Worm (Caenorhabditis elegans) whole organism, midembryonic: ENCODE data around the gene T22B2.5.

Experiments
- T22C8.4 ChIP-seq: fragments of 200-800 bp; sonication (Bioruptor generic); IDR thresholded peaks from 2 replicates; pipeline ENCODE4 v1.3.6; 2022; ENCODE audit warnings: missing genetic modification characterization, missing compliant biosample characterization
- cog-1 ChIP-seq: sonication (generic microtip); optimal IDR thresholded peaks from 2 replicates; lab custom pipeline; 2016; ENCODE audit warnings: missing genetic modification characterization, missing compliant biosample characterization
- flt-1 ChIP-seq: fragments of 200-800 bp; sonication (Bioruptor generic); IDR thresholded peaks from 2 replicates; pipeline ENCODE4 v1.3.6; 2022; ENCODE audit warnings: missing genetic modification characterization, missing compliant biosample characterization
- klf-2 ChIP-seq: fragments of 200-800 bp; sonication (Bioruptor generic); conservative IDR thresholded peaks from 2 replicates; pipeline ENCODE4 v1.3.6; 2022; ENCODE audit warnings: missing genetic modification reagents, missing genetic modification characterization, missing compliant biosample characterization
- med-1 ChIP-seq: sonication (generic microtip); optimal IDR thresholded peaks from 2 replicates; lab custom pipeline; 2017; ENCODE audit warnings: missing genetic modification characterization, mild to moderate bottlenecking, missing compliant biosample characterization, antibody characterized with exemption, missing genetic modification reagents; ENCODE audit not compliant: insufficient read depth
- ref-1 ChIP-seq: fragments of 200-800 bp; sonication (Bioruptor generic); conservative IDR thresholded peaks from 2 replicates; pipeline ENCODE4 v1.3.6; 2022; ENCODE audit warnings: missing genetic modification reagents, missing genetic modification characterization, missing compliant biosample characterization
- tab-1 ChIP-seq: fragments of 200-800 bp; sonication (Bioruptor generic); IDR thresholded peaks from 2 replicates; pipeline ENCODE4 v1.3.6; 2022; ENCODE audit warnings: missing genetic modification characterization, missing compliant biosample characterization
- ztf-23 ChIP-seq: fragments of 200-800 bp; sonication (Bioruptor generic); IDR thresholded peaks from 2 replicates; pipeline ENCODE4 v1.3.6; 2022; ENCODE audit warnings: missing genetic modification reagents, missing genetic modification characterization, missing compliant biosample characterization
- ztf-29 ChIP-seq: fragments of 200-800 bp; sonication (Bioruptor generic); IDR thresholded peaks from 2 replicates; pipeline ENCODE4 v1.3.6; 2022; ENCODE audit warnings: missing genetic modification reagents, missing genetic modification characterization, missing compliant biosample characterization

ce11 chrX:3867760-3868159 is 43.4 kb downstream of the T22B2.5 start:
- no peak for TF ChIP-seq klf-2 (GFP tag; lab: Robert Waterston, UW)
- no peak for TF ChIP-seq ztf-23
- no peak for TF ChIP-seq med-1 (GFP tag; lab: Kevin White, UChicago)
- TF ChIP-seq flt-1 (GFP tag; lab: Robert Waterston, UW), result no peak
- no peak for TF ChIP-seq cog-1
- no peak for TF ChIP-seq ztf-29 (GFP tag; lab: Robert Waterston, UW)
- TF ChIP-seq ref-1 (GFP tag; lab: Robert Waterston, UW), result no peak
- no peak for TF ChIP-seq T22C8.4 (GFP tag; lab: Robert Waterston, UW)
- TF ChIP-seq tab-1, result no peak
